Fruit fly (Drosophila melanogaster) whole organism, embryonic: ENCODE data around the gene CG5639.
A peak's percentile ranks its signal among the peaks of the same experiment; 100 is the strongest.

Experiments
- Asciz ChIP-seq: fragments of 200-800 bp; sonication (Bioruptor generic); optimal IDR thresholded peaks from 2 replicates; lab custom pipeline; 2017; ENCODE audit warnings: missing biosample characterization, mild to moderate bottlenecking, missing genetic modification characterization, missing genetic modification reagents
- BtbVII ChIP-seq: fragments of 200-800 bp; sonication (Bioruptor generic); optimal IDR thresholded peaks from 3 replicates; lab custom pipeline; 2017; ENCODE audit warnings: missing biosample characterization, mild to moderate bottlenecking, missing genetic modification characterization
- CG10267 ChIP-seq: fragments of 200-800 bp; sonication (Bioruptor generic); optimal IDR thresholded peaks from 2 replicates; lab custom pipeline; 2018; ENCODE audit warnings: missing biosample characterization, mild to moderate bottlenecking, missing genetic modification characterization, moderate library complexity
- CG10366 ChIP-seq: fragments of 200-800 bp; sonication (Bioruptor generic); IDR thresholded peaks from 2 replicates; pipeline ENCODE4 v1.3.6; 2022; ENCODE audit warnings: missing biosample characterization, missing genetic modification characterization
- CG12236 ChIP-seq: fragments of 200-800 bp; sonication (Bioruptor generic); optimal IDR thresholded peaks from 2 replicates; lab custom pipeline; 2016; ENCODE audit warnings: missing biosample characterization, missing genetic modification characterization
- CG17186 ChIP-seq: fragments of 200-800 bp; sonication (Bioruptor generic); optimal IDR thresholded peaks from 3 replicates; lab custom pipeline; 2017; ENCODE audit warnings: missing biosample characterization, missing genetic modification reagents, missing genetic modification characterization
- CG18011 ChIP-seq: fragments of 200-800 bp; sonication (Bioruptor generic); optimal IDR thresholded peaks from 2 replicates; lab custom pipeline; 2017; ENCODE audit warnings: missing biosample characterization, missing genetic modification characterization, mild to moderate bottlenecking, moderate library complexity, missing genotype
- CG2678 ChIP-seq: fragments of 200-800 bp; sonication (Bioruptor generic); optimal IDR thresholded peaks from 3 replicates; lab custom pipeline; 2019; ENCODE audit warnings: missing biosample characterization, mild to moderate bottlenecking, missing genetic modification characterization, moderate library complexity
- CG31224 ChIP-seq: fragments of 200-800 bp; sonication (Bioruptor generic); IDR thresholded peaks from 2 replicates; pipeline ENCODE4 v1.3.6; 2022; ENCODE audit warnings: missing biosample characterization, missing genetic modification characterization
- CG3847 ChIP-seq: fragments of 200-800 bp; sonication (Bioruptor generic); IDR thresholded peaks from 2 replicates; pipeline ENCODE4 v1.3.6; 2022; ENCODE audit warnings: missing biosample characterization, missing genetic modification characterization
- CG42726 ChIP-seq: fragments of 200-800 bp; sonication (Bioruptor generic); IDR thresholded peaks from 2 replicates; pipeline ENCODE4 v1.3.6; 2022; ENCODE audit warnings: missing biosample characterization, missing genetic modification characterization; ENCODE audit not compliant: partially characterized antibody
- CG4282 ChIP-seq: fragments of 200-800 bp; sonication (Bioruptor generic); optimal IDR thresholded peaks from 2 replicates; lab custom pipeline; 2016; ENCODE audit warnings: missing biosample characterization, missing genetic modification characterization
- CG5180 ChIP-seq: fragments of 200-800 bp; sonication (Bioruptor generic); optimal IDR thresholded peaks from 3 replicates; lab custom pipeline; 2017; ENCODE audit warnings: missing biosample characterization, missing genetic modification characterization, mild to moderate bottlenecking, moderate library complexity, missing genetic modification reagents
- CG5953 ChIP-seq: fragments of 200-800 bp; sonication (Bioruptor generic); IDR thresholded peaks from 2 replicates; pipeline ENCODE4 v1.3.6; 2022; ENCODE audit warnings: missing biosample characterization, missing genetic modification characterization
- CG6272 ChIP-seq: fragments of 200-800 bp; sonication (Bioruptor generic); IDR thresholded peaks from 2 replicates; pipeline ENCODE4 v1.3.6; 2022; ENCODE audit warnings: missing biosample characterization, missing genetic modification characterization
- CG6813 ChIP-seq: fragments of 200-800 bp; sonication (Bioruptor generic); optimal IDR thresholded peaks from 2 replicates; lab custom pipeline; 2017; ENCODE audit warnings: missing biosample characterization, missing genetic modification characterization, mild to moderate bottlenecking, moderate library complexity, missing genetic modification reagents
- CG8924 ChIP-seq: fragments of 200-800 bp; optimal IDR thresholded peaks from 3 replicates; lab custom pipeline; 2019; ENCODE audit warnings: missing biosample characterization, mild to moderate bottlenecking, missing genetic modification characterization, moderate library complexity
- CG9215 ChIP-seq: fragments of 200-800 bp; sonication (Bioruptor generic); IDR thresholded peaks from 2 replicates; pipeline ENCODE4 v1.3.6; 2022; ENCODE audit warnings: missing biosample characterization, missing genetic modification characterization
- CkIIα-i1 ChIP-seq: fragments of 200-800 bp; sonication (Bioruptor generic); IDR thresholded peaks from 2 replicates; pipeline ENCODE4 v1.3.6; 2022; ENCODE audit warnings: missing biosample characterization, missing genetic modification characterization
- CrebB ChIP-seq: fragments of 200-800 bp; sonication (Bioruptor generic); optimal IDR thresholded peaks from 3 replicates; lab custom pipeline; 2018; ENCODE audit warnings: missing biosample characterization, mild to moderate bottlenecking, missing genetic modification characterization
- Elba2 ChIP-seq: fragments of 200-800 bp; sonication (Bioruptor generic); optimal IDR thresholded peaks from 3 replicates; lab custom pipeline; 2016; ENCODE audit warnings: missing biosample characterization, missing genetic modification characterization
- H15 ChIP-seq: fragments of 200-800 bp; sonication (Bioruptor generic); IDR thresholded peaks from 3 replicates; pipeline ENCODE4 v1.3.6; 2022; ENCODE audit warnings: missing biosample characterization, missing genetic modification characterization
- HLH4C ChIP-seq: fragments of 200-800 bp; sonication (Bioruptor generic); IDR thresholded peaks from 3 replicates; pipeline ENCODE4 v1.3.6; 2022; ENCODE audit warnings: missing biosample characterization, missing genetic modification characterization; ENCODE audit not compliant: partially characterized antibody
- Hr51 ChIP-seq, 2 experiments: fragments of 200-800 bp; sonication (Bioruptor generic); optimal IDR thresholded peaks; 2 replicates in 1 of 2; 3 replicates in 1 of 2; lab custom pipeline; 2016 to 2018; ENCODE audit warnings: missing biosample characterization in 2 of 2, missing genetic modification characterization in 2 of 2, mild to moderate bottlenecking in 1 of 2, moderate library complexity in 1 of 2
- MBD-R2 ChIP-seq: fragments of 200-800 bp; sonication (Bioruptor generic); IDR thresholded peaks from 2 replicates; pipeline ENCODE4 v1.3.6; 2022; ENCODE audit warnings: missing biosample characterization, missing genetic modification characterization
- Myb ChIP-seq: fragments of 200-800 bp; sonication (Bioruptor generic); optimal IDR thresholded peaks from 2 replicates; lab custom pipeline; 2016; ENCODE audit warnings: missing biosample characterization, missing genetic modification characterization
- Spps ChIP-seq: fragments of 200-800 bp; sonication (Bioruptor generic); optimal IDR thresholded peaks from 2 replicates; lab custom pipeline; 2018; ENCODE audit warnings: missing biosample characterization, mild to moderate bottlenecking, missing genetic modification characterization
- Taf1 ChIP-seq: fragments of 200-800 bp; sonication (Bioruptor generic); IDR thresholded peaks from 2 replicates; pipeline ENCODE4 v1.3.6; 2022; ENCODE audit warnings: missing biosample characterization, missing genetic modification characterization
- YL-1 ChIP-seq: fragments of 200-800 bp; sonication (Bioruptor generic); optimal IDR thresholded peaks from 3 replicates; lab custom pipeline; 2017; ENCODE audit warnings: missing biosample characterization, mild to moderate bottlenecking, missing genetic modification characterization
- ase ChIP-seq: fragments of 200-800 bp; sonication (Bioruptor generic); IDR thresholded peaks from 3 replicates; pipeline ENCODE4 v1.3.6; 2022; ENCODE audit warnings: missing biosample characterization, missing genetic modification characterization
- bbx ChIP-seq: fragments of 200-800 bp; sonication (Bioruptor generic); IDR thresholded peaks from 2 replicates; pipeline ENCODE4 v1.3.6; 2022; ENCODE audit warnings: missing biosample characterization, missing genetic modification characterization; ENCODE audit not compliant: partially characterized antibody
- bsh ChIP-seq, 2 experiments: fragments of 200-800 bp; sonication (Bioruptor generic); optimal IDR thresholded peaks; 2 replicates each; lab custom pipeline; 2017 to 2018; ENCODE audit warnings: mild to moderate bottlenecking in 2 of 2, missing biosample characterization in 2 of 2, missing genetic modification characterization in 2 of 2, moderate library complexity in 1 of 2
- cg ChIP-seq: fragments of 200-800 bp; sonication (Bioruptor generic); optimal IDR thresholded peaks from 3 replicates; lab custom pipeline; 2019; ENCODE audit warnings: missing biosample characterization, mild to moderate bottlenecking, missing genetic modification characterization, moderate library complexity
- dysf ChIP-seq: fragments of 200-800 bp; sonication (Bioruptor generic); IDR thresholded peaks from 3 replicates; pipeline ENCODE4 v1.3.6; 2022; ENCODE audit warnings: missing biosample characterization, missing genetic modification characterization
- exex ChIP-seq: fragments of 200-800 bp; sonication (Bioruptor generic); optimal IDR thresholded peaks from 4 replicates; lab custom pipeline; 2018; ENCODE audit warnings: missing biosample characterization, mild to moderate bottlenecking, missing genetic modification characterization, moderate library complexity
- fd64A ChIP-seq: fragments of 200-800 bp; sonication (Bioruptor generic); optimal IDR thresholded peaks from 3 replicates; lab custom pipeline; 2018; ENCODE audit warnings: missing biosample characterization, mild to moderate bottlenecking, missing genetic modification characterization
- fru ChIP-seq: fragments of >200 bp; optimal IDR thresholded peaks from 2 replicates; lab custom pipeline; 2017
- gt ChIP-seq: fragments of 200-800 bp; sonication (Bioruptor generic); IDR thresholded peaks from 2 replicates; pipeline ENCODE4 v1.3.6; 2022; ENCODE audit warnings: missing biosample characterization, missing genetic modification characterization
- hbn ChIP-seq: fragments of 200-800 bp; sonication (Bioruptor generic); IDR thresholded peaks from 2 replicates; pipeline ENCODE4 v1.3.6; 2022; ENCODE audit warnings: missing biosample characterization, missing genetic modification characterization; ENCODE audit not compliant: partially characterized antibody
- lov ChIP-seq, 2 experiments: fragments of 200-800 bp in 1 of 2; fragments of >200 bp in 1 of 2; sonication (Bioruptor generic) in 1 of 2; IDR thresholded peaks in 1 of 2; optimal IDR thresholded peaks in 1 of 2; 2 replicates in 1 of 2; 3 replicates in 1 of 2; pipeline versions ENCODE4 v1.3.6 to Lab custom; 2017 to 2022; ENCODE audit warnings: missing biosample characterization in 1 of 2, missing genetic modification characterization in 1 of 2
- oc ChIP-seq: fragments of 200-800 bp; sonication (Bioruptor generic); optimal IDR thresholded peaks from 2 replicates; lab custom pipeline; 2018; ENCODE audit warnings: missing biosample characterization, mild to moderate bottlenecking, missing genetic modification characterization, moderate library complexity
- onecut ChIP-seq: fragments of 200-800 bp; sonication (Bioruptor generic); IDR thresholded peaks from 2 replicates; pipeline ENCODE4 v1.3.6; 2022; ENCODE audit warnings: missing biosample characterization, missing genetic modification characterization
- sc ChIP-seq, 3 experiments: fragments of >200 bp in 2 of 3; fragments of 200-800 bp in 1 of 3; sonication (Bioruptor generic) in 1 of 3; optimal IDR thresholded peaks; 2 replicates in 2 of 3; 3 replicates in 1 of 3; lab custom pipeline; 2017; ENCODE audit warnings: mild to moderate bottlenecking in 1 of 3, missing biosample characterization in 1 of 3, missing genetic modification characterization in 1 of 3, missing genetic modification reagents in 1 of 3
- sd ChIP-seq: fragments of 200-800 bp; sonication (Bioruptor generic); optimal IDR thresholded peaks from 3 replicates; lab custom pipeline; 2018; ENCODE audit warnings: missing biosample characterization, mild to moderate bottlenecking, missing genetic modification characterization, moderate library complexity
- ssp ChIP-seq: fragments of 200-800 bp; sonication (Bioruptor generic); IDR thresholded peaks from 2 replicates; pipeline ENCODE4 v1.3.6; 2022; ENCODE audit warnings: missing biosample characterization, missing genetic modification characterization
- usp ChIP-seq: fragments of >200 bp; optimal IDR thresholded peaks from 2 replicates; lab custom pipeline; 2017; ENCODE audit warnings: missing biosample characterization, missing genetic modification characterization
- wdn ChIP-seq: fragments of 200-800 bp; sonication (Bioruptor generic); IDR thresholded peaks from 2 replicates; pipeline ENCODE4 v1.3.6; 2022; ENCODE audit warnings: missing biosample characterization, missing genetic modification characterization
- zf30C ChIP-seq: fragments of 200-800 bp; sonication (Bioruptor generic); optimal IDR thresholded peaks from 3 replicates; lab custom pipeline; 2018; ENCODE audit warnings: missing biosample characterization, mild to moderate bottlenecking, missing genetic modification characterization
- zfh2 ChIP-seq: fragments of 200-800 bp; sonication (Bioruptor generic); optimal IDR thresholded peaks from 2 replicates; lab custom pipeline; 2016; ENCODE audit warnings: missing biosample characterization, missing genetic modification characterization

The CG5639 gene

DNA sequence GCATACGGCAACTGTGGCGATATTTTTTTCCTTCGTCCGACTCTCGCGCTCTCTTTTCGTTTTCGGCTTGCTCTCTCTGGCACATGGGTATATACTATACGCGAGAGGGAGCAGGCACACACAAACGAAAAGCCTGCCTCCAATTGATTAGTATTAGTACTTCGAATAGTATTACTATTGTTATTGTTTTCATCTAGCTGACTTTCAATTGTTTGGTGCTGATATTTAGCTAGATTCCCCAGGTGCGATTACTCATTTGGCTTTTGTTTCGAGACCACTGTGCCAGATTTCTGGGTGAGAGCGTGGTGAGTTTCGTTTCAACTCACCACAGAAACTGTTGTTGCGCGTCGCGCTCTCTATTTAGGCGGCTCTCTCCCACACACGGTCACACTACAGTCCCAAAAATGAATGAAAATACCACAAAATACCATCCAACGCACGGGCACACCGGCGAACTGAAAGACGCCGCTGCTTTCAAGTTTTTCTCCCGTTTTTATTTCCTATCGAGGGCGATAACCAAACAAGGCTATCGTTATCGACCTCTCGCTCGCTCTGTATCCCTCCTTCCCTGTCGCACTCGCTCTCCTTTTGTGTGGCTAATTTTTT is 14.6 kb downstream of the CG5639 start (continued):
- TF ChIP-seq onecut (GFP tag; lab: Robert Waterston, UW), result peak; percentile 37
- TF ChIP-seq usp (GFP tag; lab: Kevin White, UChicago), result no peak
- TF ChIP-seq bsh (GFP tag; optimal IDR thresholded peaks at IDR 0.05; lab: Kevin White, UChicago), result peak; percentile 72 to 78
- TF ChIP-seq CG10366, result no peak
- no peak for TF ChIP-seq cg (GFP tag; lab: Kevin White, UChicago)
- TF ChIP-seq HLH4C (GFP tag; lab: Robert Waterston, UW), result no peak
- TF ChIP-seq H15, result no peak
- no peak for TF ChIP-seq MBD-R2
- peak; percentile 74 for TF ChIP-seq CG2678
- TF ChIP-seq Taf1 (GFP tag; lab: Robert Waterston, UW), result no peak
- TF ChIP-seq dysf (GFP tag; lab: Robert Waterston, UW), result no peak
- no peak for TF ChIP-seq CkIIα-i1
- TF ChIP-seq sc (optimal IDR thresholded peaks at IDR 0.05; lab: Kevin White, UChicago), result no peak
- no peak for TF ChIP-seq sc (GFP tag; optimal IDR thresholded peaks at IDR 0.05; lab: Kevin White, UChicago)
- TF ChIP-seq ssp, result no peak
- no peak for TF ChIP-seq CG31224 (GFP tag; lab: Robert Waterston, UW)
- peak; percentile 85 for TF ChIP-seq Myb (GFP tag; lab: Kevin White, UChicago)
- TF ChIP-seq CrebB (tag; lab: Kevin White, UChicago), result peak; percentile 85
- TF ChIP-seq CG3847 (GFP tag; lab: Robert Waterston, UW), result no peak
- no peak for TF ChIP-seq wdn (GFP tag; lab: Robert Waterston, UW)
- 0 out of 2 replicates have a peak, but pooled peaks have one; percentile 25 for TF ChIP-seq CG6272 (GFP tag; lab: Robert Waterston, UW)
- TF ChIP-seq zf30C (GFP tag; lab: Kevin White, UChicago), result peak; percentile 36
- TF ChIP-seq lov (optimal IDR thresholded peaks at IDR 0.05; lab: Kevin White, UChicago), result no peak
- TF ChIP-seq lov (GFP tag; IDR thresholded peaks at IDR 0.05; lab: Robert Waterston, UW), result no peak
- no peak for TF ChIP-seq hbn
- peak; percentile 41 for TF ChIP-seq CG18011 (GFP tag; lab: Kevin White, UChicago)
- TF ChIP-seq CG17186 (GFP tag; lab: Kevin White, UChicago), result peak; percentile 64
- TF ChIP-seq CG4282 (GFP tag; lab: Kevin White, UChicago), result peak; percentile 96
- TF ChIP-seq CG5180 (GFP tag; lab: Kevin White, UChicago), result peak; percentile 58
- TF ChIP-seq Spps (tag; lab: Kevin White, UChicago), result peak; percentile 25
- TF ChIP-seq CG10267, result peak; percentile 28
- no peak for TF ChIP-seq bbx
- TF ChIP-seq sd, result peak; percentile 30
- peak; percentile 58 for TF ChIP-seq zfh2 (GFP tag; lab: Kevin White, UChicago)
- no peak for TF ChIP-seq gt (GFP tag; lab: Robert Waterston, UW)
- no peak for TF ChIP-seq CG5953 (GFP tag; lab: Robert Waterston, UW)
- peak; percentile 64 for TF ChIP-seq fd64A (GFP tag; lab: Kevin White, UChicago)
- peak; percentile 81 for TF ChIP-seq CG8924 (tag; lab: Kevin White, UChicago)
- TF ChIP-seq CG42726 (GFP tag; lab: Robert Waterston, UW), result no peak
- TF ChIP-seq Hr51 (GFP tag; optimal IDR thresholded peaks at IDR 0.05; lab: Kevin White, UChicago), result peak; percentile 5 to 75
- peak; percentile 15 for TF ChIP-seq YL-1 (GFP tag; lab: Kevin White, UChicago)
- peak; percentile 71 for TF ChIP-seq CG6813 (GFP tag; lab: Kevin White, UChicago)
- TF ChIP-seq exex (tag; lab: Kevin White, UChicago), result peak; percentile 71
- TF ChIP-seq BtbVII, result peak; percentile 78
- TF ChIP-seq Elba2 (GFP tag; lab: Kevin White, UChicago), result no peak
- TF ChIP-seq oc, result peak; percentile 21
- no peak for TF ChIP-seq ase (GFP tag; lab: Robert Waterston, UW)
- no peak for TF ChIP-seq CG12236 (GFP tag; lab: Kevin White, UChicago)
- no peak for TF ChIP-seq CG9215 (GFP tag; lab: Robert Waterston, UW)
- TF ChIP-seq fru, result no peak
- TF ChIP-seq Asciz (GFP tag; lab: Kevin White, UChicago), result peak; percentile 53
